Worm (Caenorhabditis elegans) whole organism, early embryonic: ENCODE measurements around the gene zer-1.

Source experiments
- B0310.2 ChIP-seq: sonication (generic microtip); optimal IDR thresholded peaks from 2 replicates; lab custom pipeline; 2016; ENCODE audit warnings: mild to moderate bottlenecking, missing genetic modification characterization, missing compliant biosample characterization
- F13C5.2 ChIP-seq: sonication (generic microtip); optimal IDR thresholded peaks from 2 replicates; lab custom pipeline; 2017; ENCODE audit warnings: mild to moderate bottlenecking, missing genetic modification characterization, inconsistent platforms, missing compliant biosample characterization
- aly-1 ChIP-seq: sonication (generic microtip); optimal IDR thresholded peaks from 2 replicates; lab custom pipeline; 2016; ENCODE audit warnings: missing genetic modification characterization, missing compliant biosample characterization
- ama-1 ChIP-seq: fragments of 150-350 bp; optimal IDR thresholded peaks from 2 replicates; lab custom pipeline; 2014
- ceh-13 ChIP-seq: fragments of 200-800 bp; sonication (Bioruptor generic); optimal IDR thresholded peaks from 2 replicates; lab custom pipeline; 2018; ENCODE audit warnings: mild to moderate bottlenecking, missing genetic modification characterization, missing compliant biosample characterization
- ceh-36 ChIP-seq: sonication (generic microtip); optimal IDR thresholded peaks from 2 replicates; lab custom pipeline; 2016; ENCODE audit warnings: missing genetic modification characterization, inconsistent platforms, missing compliant biosample characterization
- flt-1 ChIP-seq: fragments of 200-800 bp; sonication (Bioruptor generic); IDR thresholded peaks from 2 replicates; pipeline ENCODE4 v1.3.6; 2022; ENCODE audit warnings: missing genetic modification characterization, missing compliant biosample characterization
- hmbx-1 ChIP-seq: sonication (generic microtip); optimal IDR thresholded peaks from 2 replicates; lab custom pipeline; 2016; ENCODE audit warnings: mild to moderate bottlenecking, missing genetic modification characterization, missing compliant biosample characterization
- hmg-4 ChIP-seq: fragments of 200-800 bp; sonication (Bioruptor generic); optimal IDR thresholded peaks from 2 replicates; lab custom pipeline; 2018; ENCODE audit warnings: mild to moderate bottlenecking, missing genetic modification characterization, missing compliant biosample characterization
- hnd-1 ChIP-seq: sonication (generic microtip); optimal IDR thresholded peaks from 2 replicates; lab custom pipeline; 2016; ENCODE audit warnings: missing genetic modification characterization, missing compliant biosample characterization
- pes-1 ChIP-seq: fragments of 200-800 bp; sonication (Bioruptor generic); IDR thresholded peaks from 2 replicates; pipeline ENCODE4 v1.3.6; 2022; ENCODE audit warnings: missing genetic modification reagents, missing genetic modification characterization, missing compliant biosample characterization
- scrt-1 ChIP-seq: fragments of 200-800 bp; sonication (Bioruptor generic); IDR thresholded peaks from 2 replicates; pipeline ENCODE4 v1.3.6; 2022; ENCODE audit warnings: missing genetic modification characterization, missing compliant biosample characterization
- sea-1 ChIP-seq: fragments of 200-800 bp; sonication (Bioruptor generic); conservative IDR thresholded peaks from 2 replicates; pipeline ENCODE4 v1.3.6; 2022; ENCODE audit warnings: missing genetic modification characterization, missing compliant biosample characterization
- tra-4 ChIP-seq: sonication (generic microtip); optimal IDR thresholded peaks from 2 replicates; lab custom pipeline; 2017; ENCODE audit warnings: missing genetic modification characterization, missing compliant biosample characterization

DNA sequence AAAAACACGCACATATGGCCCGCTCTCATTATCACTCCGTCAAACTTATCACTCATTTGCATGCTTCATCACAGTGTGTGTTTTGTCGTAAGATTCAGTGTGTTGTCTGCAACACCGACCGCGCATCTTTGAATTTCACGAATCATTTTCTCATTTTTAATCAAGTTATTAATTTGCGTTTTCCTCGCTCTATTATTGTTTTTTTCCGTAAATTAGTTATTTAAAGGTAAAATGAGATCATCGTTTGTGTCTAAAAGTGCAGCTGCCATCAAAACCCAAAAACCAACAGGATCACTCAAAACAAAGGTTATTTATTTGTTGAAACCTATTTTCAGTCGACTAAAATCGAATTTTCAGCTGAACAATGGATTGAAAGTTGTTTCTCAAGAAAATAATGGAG lies 7.0 kb downstream of the zer-1 start, which contains the start of the genes T24C4.5 and ucr-2.3:
- TF ChIP-seq ama-1 (lab: Kevin White, UChicago) = no peak
- no peak for TF ChIP-seq flt-1 (GFP tag; lab: Robert Waterston, UW)
- TF ChIP-seq F13C5.2 (tag; lab: Kevin White, UChicago) = no peak
- TF ChIP-seq pes-1 (GFP tag; lab: Robert Waterston, UW) = no peak
- TF ChIP-seq hnd-1 (tag; lab: Kevin White, UChicago) = no peak
- TF ChIP-seq ceh-36 = no peak
- no peak for TF ChIP-seq B0310.2 (tag; lab: Kevin White, UChicago)
- TF ChIP-seq hmbx-1 = no peak
- no peak for TF ChIP-seq ceh-13
- no peak for TF ChIP-seq scrt-1 (GFP tag; lab: Robert Waterston, UW)
- TF ChIP-seq hmg-4 = no peak
- no peak for TF ChIP-seq tra-4 (tag; lab: Kevin White, UChicago)
- TF ChIP-seq aly-1 = no peak
- TF ChIP-seq sea-1 (GFP tag; lab: Robert Waterston, UW) = no peak
